Worm (Caenorhabditis elegans) whole organism, midembryonic: ENCODE data around the gene Y45F10C.6.

ENCODE experiments used
- T22C8.4 ChIP-seq: fragments of 200-800 bp; sonication (Bioruptor generic); IDR thresholded peaks from 2 replicates; pipeline ENCODE4 v1.3.6; 2022; ENCODE audit warnings: missing genetic modification characterization, missing compliant biosample characterization
- cog-1 ChIP-seq: sonication (generic microtip); optimal IDR thresholded peaks from 2 replicates; lab custom pipeline; 2016; ENCODE audit warnings: missing genetic modification characterization, missing compliant biosample characterization
- flt-1 ChIP-seq: fragments of 200-800 bp; sonication (Bioruptor generic); IDR thresholded peaks from 2 replicates; pipeline ENCODE4 v1.3.6; 2022; ENCODE audit warnings: missing genetic modification characterization, missing compliant biosample characterization
- ref-1 ChIP-seq: fragments of 200-800 bp; sonication (Bioruptor generic); conservative IDR thresholded peaks from 2 replicates; pipeline ENCODE4 v1.3.6; 2022; ENCODE audit warnings: missing genetic modification reagents, missing genetic modification characterization, missing compliant biosample characterization
- ztf-23 ChIP-seq: fragments of 200-800 bp; sonication (Bioruptor generic); IDR thresholded peaks from 2 replicates; pipeline ENCODE4 v1.3.6; 2022; ENCODE audit warnings: missing genetic modification reagents, missing genetic modification characterization, missing compliant biosample characterization

- TF ChIP-seq T22C8.4 (no peak), flt-1 (no peak), ref-1 (no peak), ztf-23 (no peak), cog-1 (tag; lab: Kevin White, UChicago) (no peak)
Measured at ce11 chrIV:13636975-13637374, 15.1 kb upstream of the Y45F10C.6 start, which contains the start of gene C08F11.7.
